Worm (Caenorhabditis elegans) whole organism, midembryonic: Measurements from ENCODE around the gene Y48A6B.7.

ENCODE experiments used
- T22C8.4 ChIP-seq: fragments of 200-800 bp; sonication (Bioruptor generic); IDR thresholded peaks from 2 replicates; pipeline ENCODE4 v1.3.6; 2022; ENCODE audit warnings: missing genetic modification characterization, missing compliant biosample characterization
- cog-1 ChIP-seq: sonication (generic microtip); optimal IDR thresholded peaks from 2 replicates; lab custom pipeline; 2016; ENCODE audit warnings: missing genetic modification characterization, missing compliant biosample characterization
- flt-1 ChIP-seq: fragments of 200-800 bp; sonication (Bioruptor generic); IDR thresholded peaks from 2 replicates; pipeline ENCODE4 v1.3.6; 2022; ENCODE audit warnings: missing genetic modification characterization, missing compliant biosample characterization
- klf-2 ChIP-seq: fragments of 200-800 bp; sonication (Bioruptor generic); conservative IDR thresholded peaks from 2 replicates; pipeline ENCODE4 v1.3.6; 2022; ENCODE audit warnings: missing genetic modification reagents, missing genetic modification characterization, missing compliant biosample characterization
- med-1 ChIP-seq: sonication (generic microtip); optimal IDR thresholded peaks from 2 replicates; lab custom pipeline; 2017; ENCODE audit warnings: missing genetic modification characterization, mild to moderate bottlenecking, missing compliant biosample characterization, antibody characterized with exemption, missing genetic modification reagents; ENCODE audit not compliant: insufficient read depth
- ref-1 ChIP-seq: fragments of 200-800 bp; sonication (Bioruptor generic); conservative IDR thresholded peaks from 2 replicates; pipeline ENCODE4 v1.3.6; 2022; ENCODE audit warnings: missing genetic modification reagents, missing genetic modification characterization, missing compliant biosample characterization
- tab-1 ChIP-seq: fragments of 200-800 bp; sonication (Bioruptor generic); IDR thresholded peaks from 2 replicates; pipeline ENCODE4 v1.3.6; 2022; ENCODE audit warnings: missing genetic modification characterization, missing compliant biosample characterization
- ztf-23 ChIP-seq: fragments of 200-800 bp; sonication (Bioruptor generic); IDR thresholded peaks from 2 replicates; pipeline ENCODE4 v1.3.6; 2022; ENCODE audit warnings: missing genetic modification reagents, missing genetic modification characterization, missing compliant biosample characterization
- ztf-29 ChIP-seq: fragments of 200-800 bp; sonication (Bioruptor generic); IDR thresholded peaks from 2 replicates; pipeline ENCODE4 v1.3.6; 2022; ENCODE audit warnings: missing genetic modification reagents, missing genetic modification characterization, missing compliant biosample characterization

Y48A6B.7 gene

DNA sequence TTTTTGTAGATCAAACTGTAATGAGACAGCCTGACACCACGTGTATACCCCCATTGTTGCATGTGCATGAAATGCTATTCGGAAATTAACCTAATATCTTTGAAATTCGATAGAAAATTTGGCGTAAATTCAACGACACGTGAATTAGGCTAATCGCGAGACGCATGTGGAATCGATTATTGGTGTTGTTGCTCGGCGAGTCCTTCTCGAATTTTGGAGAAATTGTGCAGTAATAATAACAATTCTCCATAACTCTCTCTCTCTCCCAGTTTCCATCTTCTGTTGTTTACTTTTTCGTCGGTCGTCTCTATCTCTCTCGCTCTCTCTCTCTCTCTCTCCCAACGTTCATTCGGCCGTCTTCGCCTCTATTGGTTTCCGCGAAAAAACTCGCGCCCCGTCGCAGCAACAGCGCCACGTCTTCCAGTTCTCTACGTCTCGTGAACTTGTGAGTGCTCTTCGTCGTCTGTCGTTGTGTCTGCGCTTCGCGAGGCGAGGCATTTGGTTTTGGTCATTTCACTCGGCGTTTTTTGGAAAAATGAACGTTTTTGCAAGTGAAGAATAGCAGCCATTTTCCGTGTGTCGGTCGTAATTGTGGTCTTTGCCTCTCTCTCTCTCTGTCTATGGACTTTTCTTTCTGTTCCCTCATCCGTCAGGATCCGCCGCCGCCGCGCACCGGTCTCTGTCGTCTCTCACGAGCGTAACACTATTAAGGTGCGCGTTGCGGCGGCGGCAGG lies 28.3 kb upstream of the Y48A6B.7 start:
- TF ChIP-seq med-1 (GFP tag; lab: Kevin White, UChicago) (no peak), ztf-29 (GFP tag; lab: Robert Waterston, UW) (no peak), flt-1 (GFP tag; lab: Robert Waterston, UW) (no peak), tab-1 (no peak), T22C8.4 (GFP tag; lab: Robert Waterston, UW) (no peak)

DNA sequence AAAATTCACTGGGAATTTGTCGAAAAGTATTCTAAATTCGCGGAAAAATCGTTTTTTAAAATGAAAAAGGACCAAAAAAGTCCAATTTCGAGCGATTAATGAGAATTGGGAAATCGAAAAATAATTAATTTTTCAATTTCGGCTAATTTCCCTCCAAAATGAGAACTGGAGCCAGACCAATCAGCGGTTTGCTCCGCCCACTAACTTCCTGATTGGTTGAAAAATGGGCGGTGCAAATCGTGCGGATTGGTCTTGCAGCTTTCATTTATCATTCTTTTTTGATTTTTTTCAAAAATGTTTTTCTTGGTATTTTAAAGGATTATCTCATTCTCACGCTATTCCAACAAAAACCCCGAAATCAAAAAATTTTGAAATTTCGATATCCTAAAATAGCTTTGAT lies 27.7 kb upstream of the Y48A6B.7 start:
- no peak for TF ChIP-seq ref-1 (GFP tag; lab: Robert Waterston, UW)
- no peak for TF ChIP-seq ztf-23
- TF ChIP-seq tab-1 = no peak
- TF ChIP-seq flt-1 (GFP tag; lab: Robert Waterston, UW) = no peak
- no peak for TF ChIP-seq ztf-29 (GFP tag; lab: Robert Waterston, UW)
- no peak for TF ChIP-seq T22C8.4 (GFP tag; lab: Robert Waterston, UW)
- no peak for TF ChIP-seq med-1 (GFP tag; lab: Kevin White, UChicago)
- TF ChIP-seq cog-1 = no peak
- no peak for TF ChIP-seq klf-2

DNA sequence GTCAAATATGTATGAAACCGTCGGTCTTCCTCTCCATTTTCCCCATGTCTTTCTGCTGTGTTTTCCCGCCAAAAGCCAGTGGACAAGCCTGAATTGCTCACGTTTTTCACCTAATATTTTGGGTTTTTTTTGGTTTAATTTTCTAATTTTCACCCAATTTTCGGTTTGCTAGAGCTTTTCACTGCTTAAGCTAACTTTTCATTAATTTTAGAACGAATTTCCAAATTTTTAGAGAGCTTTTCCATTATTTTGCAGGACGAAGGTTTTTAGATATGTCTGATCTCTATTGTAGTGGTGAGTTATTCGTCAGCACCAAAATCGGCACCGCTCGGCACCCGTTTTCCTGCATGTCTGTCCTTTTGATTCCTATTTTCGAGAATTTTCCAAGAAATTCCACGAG lies 27.2 kb upstream of the Y48A6B.7 start:
- TF ChIP-seq med-1 (GFP tag; lab: Kevin White, UChicago) (no peak), ref-1 (GFP tag; lab: Robert Waterston, UW) (no peak), ztf-29 (GFP tag; lab: Robert Waterston, UW) (no peak), cog-1 (no peak), T22C8.4 (GFP tag; lab: Robert Waterston, UW) (no peak)

DNA sequence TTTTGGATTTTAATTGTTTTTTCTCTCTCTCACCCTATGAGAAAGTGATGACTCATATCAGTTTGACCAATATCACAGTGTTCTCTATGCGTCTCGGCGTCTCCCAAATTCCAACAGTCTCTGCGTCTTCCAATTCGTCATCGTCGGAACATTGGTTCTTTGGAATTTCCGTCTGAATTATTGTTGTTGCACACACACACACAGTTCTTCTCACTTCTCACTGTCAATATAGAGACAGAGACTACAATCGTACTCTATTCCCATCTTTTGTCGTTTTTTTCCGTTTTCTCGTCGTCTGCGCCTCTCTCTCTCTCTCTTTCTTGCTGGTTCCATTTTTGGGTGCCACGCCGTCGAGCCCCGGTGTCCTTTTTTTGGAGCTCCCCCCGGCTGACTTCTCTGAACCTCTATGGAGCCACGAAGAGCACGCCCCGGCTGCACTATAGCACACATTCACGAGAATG lies 24.3 kb upstream of the Y48A6B.7 start:
- no peak for TF ChIP-seq ztf-29 (GFP tag; lab: Robert Waterston, UW)

DNA sequence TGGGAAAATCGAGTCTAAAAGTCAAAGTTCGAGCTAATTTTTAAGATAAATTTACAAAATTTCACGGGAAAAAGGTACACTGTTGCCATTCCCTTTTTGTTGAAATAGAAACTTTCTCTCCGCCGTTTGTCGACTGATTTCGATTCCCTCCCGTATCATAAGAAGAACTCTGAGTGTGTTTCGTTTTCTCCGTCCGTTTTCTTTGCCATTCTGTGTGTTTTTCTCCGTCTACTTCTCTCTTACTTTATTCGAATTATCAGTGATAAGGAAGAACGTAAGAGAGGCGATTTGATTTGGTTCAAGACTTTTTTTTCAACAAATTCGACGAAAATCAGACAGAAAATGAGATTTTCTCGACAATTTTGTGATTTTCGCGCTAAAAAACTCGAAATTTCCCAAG lies 20.2 kb upstream of the Y48A6B.7 start:
- TF ChIP-seq flt-1 (GFP tag; lab: Robert Waterston, UW) = no peak
- no peak for TF ChIP-seq ztf-23
- no peak for TF ChIP-seq ref-1 (GFP tag; lab: Robert Waterston, UW)
- no peak for TF ChIP-seq cog-1
- no peak for TF ChIP-seq ztf-29 (GFP tag; lab: Robert Waterston, UW)
- TF ChIP-seq klf-2 = no peak
- no peak for TF ChIP-seq med-1 (GFP tag; lab: Kevin White, UChicago)
- no peak for TF ChIP-seq T22C8.4 (GFP tag; lab: Robert Waterston, UW)
- no peak for TF ChIP-seq tab-1

DNA sequence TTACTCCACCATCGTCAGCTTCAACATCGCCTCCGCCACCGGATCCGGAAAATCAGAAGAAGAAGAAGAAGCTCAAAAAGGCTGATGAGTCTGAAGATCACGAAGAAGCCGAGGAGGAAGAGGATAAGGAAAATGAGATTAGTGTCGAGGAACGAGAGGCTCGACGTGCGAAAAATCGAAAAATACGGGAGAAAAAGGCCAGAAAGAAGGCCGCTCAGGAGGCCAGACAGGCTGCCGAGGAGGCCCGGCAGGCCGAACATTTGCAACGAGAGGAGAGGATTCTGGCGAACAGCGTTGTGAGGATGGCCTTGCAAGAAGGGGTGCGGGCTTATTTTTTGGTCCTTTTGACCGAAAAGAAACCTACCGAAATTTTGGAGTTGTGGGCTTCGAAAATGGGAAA lies 18.8 kb upstream of the Y48A6B.7 start:
- TF ChIP-seq ztf-29 (GFP tag; lab: Robert Waterston, UW) (no peak), med-1 (GFP tag; lab: Kevin White, UChicago) (no peak), flt-1 (GFP tag; lab: Robert Waterston, UW) (no peak), T22C8.4 (GFP tag; lab: Robert Waterston, UW) (no peak), ztf-23 (no peak), klf-2 (no peak), tab-1 (no peak), cog-1 (no peak)

DNA sequence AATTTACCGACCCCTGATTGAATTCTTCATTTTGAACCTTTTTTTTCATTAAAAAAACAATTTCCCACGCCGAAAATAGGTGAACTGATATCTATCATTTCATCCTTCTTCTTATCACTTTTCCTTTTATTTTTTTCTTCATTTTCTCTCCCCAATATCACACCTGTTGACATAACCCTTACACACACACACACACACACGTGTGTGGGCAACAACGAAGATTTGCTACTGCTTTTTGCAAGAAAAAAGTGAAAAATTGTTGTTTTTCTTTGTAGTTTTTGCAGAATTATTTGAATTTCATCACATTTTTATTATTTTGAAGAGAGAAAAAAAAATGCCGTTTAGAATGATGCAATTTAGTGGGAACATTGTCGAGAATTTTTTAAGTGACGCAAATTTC lies 14.2 kb upstream of the Y48A6B.7 start:
- no peak for TF ChIP-seq ztf-29 (GFP tag; lab: Robert Waterston, UW)
- no peak for TF ChIP-seq klf-2
- no peak for TF ChIP-seq ztf-23
- TF ChIP-seq T22C8.4 (GFP tag; lab: Robert Waterston, UW) = no peak
- TF ChIP-seq ref-1 (GFP tag; lab: Robert Waterston, UW) = no peak
- TF ChIP-seq cog-1 = no peak
- TF ChIP-seq med-1 (GFP tag; lab: Kevin White, UChicago) = no peak
- no peak for TF ChIP-seq tab-1
- no peak for TF ChIP-seq flt-1 (GFP tag; lab: Robert Waterston, UW)

DNA sequence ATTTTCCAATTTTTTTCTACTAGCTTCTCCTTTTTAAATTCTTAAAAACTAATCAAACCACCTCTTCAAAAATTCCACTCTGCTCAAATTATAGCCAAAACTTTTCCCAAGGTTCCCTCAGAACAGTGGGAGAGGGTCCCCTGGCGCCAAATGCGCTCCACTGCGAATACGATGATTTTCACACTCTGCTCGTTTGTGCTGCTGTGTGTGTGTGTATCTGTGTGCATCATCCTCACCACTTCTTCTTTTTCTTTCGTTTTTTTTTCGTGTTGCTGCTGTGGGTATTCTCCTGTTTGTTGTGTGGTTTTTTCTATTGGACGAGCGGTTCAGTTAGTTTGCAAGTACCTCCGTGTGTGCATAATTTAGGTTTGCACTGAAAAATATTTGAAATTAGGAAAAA lies 12.9 kb upstream of the Y48A6B.7 start:
- TF ChIP-seq flt-1 (GFP tag; lab: Robert Waterston, UW) = no peak
- no peak for TF ChIP-seq T22C8.4 (GFP tag; lab: Robert Waterston, UW)
- TF ChIP-seq ref-1 (GFP tag; lab: Robert Waterston, UW) = no peak

DNA sequence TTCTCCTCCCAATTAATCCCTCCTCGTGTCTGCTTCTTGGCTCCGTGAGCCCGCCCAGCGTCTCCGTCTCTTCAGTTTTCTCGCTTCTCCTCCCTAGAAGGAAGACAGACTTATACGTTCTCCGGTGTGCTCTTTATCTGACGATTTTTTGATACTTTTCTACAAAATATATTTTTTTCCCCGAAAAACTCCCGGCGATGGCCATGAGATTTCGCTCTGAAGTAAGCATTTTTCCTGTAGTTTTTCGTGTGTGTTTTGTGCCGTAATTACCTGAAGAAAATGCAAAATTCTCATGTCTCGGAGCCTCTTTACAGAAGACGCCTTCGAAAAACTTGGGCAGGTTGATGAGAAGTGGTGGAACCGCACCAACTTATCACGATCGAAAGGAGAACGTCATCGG lies 10.3 kb upstream of the Y48A6B.7 start, which contains the start of gene spat-2:
spat-2 (plus strand) TSS at position 301 of the 400 bp plus-strand sequence.
- TF ChIP-seq cog-1 = no peak

DNA sequence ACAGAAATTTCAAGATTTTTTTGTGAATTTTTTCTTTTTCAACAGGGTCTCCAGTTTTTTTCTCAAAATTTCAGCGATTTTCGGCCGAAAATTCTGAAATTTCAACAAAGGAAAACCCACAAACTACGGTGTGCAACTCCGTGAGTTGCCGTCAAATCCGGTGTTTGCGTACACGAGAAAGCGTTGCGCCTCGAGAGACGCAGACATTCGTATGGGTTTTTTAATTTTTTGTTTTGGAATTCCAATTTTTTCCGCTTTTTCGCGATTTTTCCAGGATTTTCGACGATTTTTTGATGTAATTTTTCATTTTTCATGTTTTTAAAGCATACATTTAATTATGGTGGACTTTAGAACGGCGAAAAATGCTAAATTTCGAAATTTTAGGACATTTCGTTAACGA lies 9.8 kb upstream of the Y48A6B.7 start:
- TF ChIP-seq ref-1 (GFP tag; lab: Robert Waterston, UW) (no peak), flt-1 (GFP tag; lab: Robert Waterston, UW) (peak; percentile 72), ztf-23 (peak; percentile 58; the same call in 1 of the 2 replicates)

DNA sequence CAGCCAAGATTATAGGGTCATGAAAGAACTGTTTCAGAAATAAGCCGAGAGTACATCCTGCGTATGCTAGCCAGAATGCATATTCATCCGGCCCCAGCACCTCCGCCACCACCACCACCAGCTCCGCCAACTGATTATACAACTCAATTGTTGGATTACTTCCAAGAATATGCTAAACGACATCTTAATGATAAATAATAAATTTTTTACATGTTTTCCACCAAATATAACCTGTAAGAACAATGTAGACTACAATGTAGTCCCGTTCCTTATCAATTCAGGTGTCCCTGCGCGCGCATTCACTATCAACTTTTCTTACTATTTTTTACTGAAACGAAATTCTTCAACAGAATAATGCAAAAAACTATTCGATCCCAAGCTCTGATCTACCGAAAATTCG lies 6.5 kb upstream of the Y48A6B.7 start, which contains the start of gene Y48A6B.9:
Y48A6B.9 (plus strand) TSS at position 301 of the 400 bp plus-strand sequence.
- TF ChIP-seq ztf-23 = no peak
- no peak for TF ChIP-seq cog-1
- TF ChIP-seq ref-1 (GFP tag; lab: Robert Waterston, UW) = no peak
- TF ChIP-seq flt-1 (GFP tag; lab: Robert Waterston, UW) = no peak
- no peak for TF ChIP-seq T22C8.4 (GFP tag; lab: Robert Waterston, UW)
- no peak for TF ChIP-seq klf-2
- no peak for TF ChIP-seq ztf-29 (GFP tag; lab: Robert Waterston, UW)
- TF ChIP-seq med-1 (GFP tag; lab: Kevin White, UChicago) = no peak
- TF ChIP-seq tab-1 = no peak
